Fruit fly (Drosophila melanogaster): Measurements from ENCODE around the gene ifc.

Gene ifc

DNA sequence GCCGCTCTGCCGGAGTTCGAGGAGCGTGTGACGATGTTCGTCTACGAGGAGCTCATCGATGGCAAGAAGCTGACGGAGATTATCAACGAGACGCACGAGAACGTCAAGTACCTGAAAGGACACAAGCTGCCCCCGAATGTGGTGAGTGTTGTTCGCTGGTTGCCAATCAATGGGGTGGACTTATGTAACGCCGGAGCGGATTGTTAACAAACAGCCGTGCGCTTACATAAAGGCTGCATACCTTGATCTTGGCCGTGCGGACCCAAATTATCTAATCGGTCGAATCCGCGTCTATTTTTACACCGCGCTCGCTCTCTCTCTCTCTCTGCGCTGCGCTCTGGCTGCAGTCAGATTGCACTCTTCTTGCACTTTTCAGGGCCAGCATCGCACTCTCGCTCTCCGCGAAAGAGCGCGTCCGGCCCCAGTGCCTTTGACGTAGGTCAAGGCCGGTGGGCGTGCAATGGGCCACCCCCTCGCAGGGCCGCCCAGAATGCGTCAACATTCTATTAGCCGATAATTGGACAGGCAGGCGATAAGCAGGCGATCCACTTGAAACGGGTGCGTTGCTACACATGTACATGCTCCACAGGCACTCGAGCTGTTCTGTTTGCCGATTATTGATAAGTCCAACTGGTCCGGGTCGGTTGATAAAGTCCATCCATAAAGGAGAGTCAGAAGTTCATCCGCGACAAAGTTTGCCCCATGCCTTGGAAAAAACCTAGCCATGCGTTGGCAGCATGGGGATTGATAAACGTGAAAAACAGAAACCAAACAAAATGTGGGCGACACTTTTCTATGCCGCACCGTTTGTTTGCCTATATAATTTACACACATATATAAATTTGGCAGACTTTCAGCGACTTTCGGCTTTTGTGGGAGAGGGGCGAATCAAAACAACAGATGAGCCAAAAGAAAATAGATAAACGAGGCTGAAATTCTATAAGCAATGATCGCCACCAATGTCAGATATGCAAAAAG is 41.6 kb upstream of the ifc start (continued):
- TF ChIP-seq CG2712 (tag; optimal IDR thresholded peaks at IDR 0.05) (no peak), cad (GFP tag; optimal IDR thresholded peaks at IDR 0.05) (peak; percentile 32), bbx (GFP tag; IDR thresholded peaks at IDR 0.05; ENCODE audit: partially characterized antibody) (peak; percentile 21; the same call in 1 of the 2 replicates), CG9437 (GFP tag; optimal IDR thresholded peaks at IDR 0.05) (no peak), NC2α (GFP tag; optimal IDR thresholded peaks at IDR 0.05) (peak; percentile 50), E2f1 (GFP tag; IDR thresholded peaks at IDR 0.05) (no peak), Blimp-1 (GFP tag; optimal IDR thresholded peaks at IDR 0.05) (no peak), CG17328 (GFP tag; IDR thresholded peaks at IDR 0.05) (no peak), Atf6 (GFP tag; IDR thresholded peaks at IDR 0.05) (peak; percentile 45; the same call in 1 of the 2 replicates), Dip3 (GFP tag; optimal IDR thresholded peaks at IDR 0.05) (no peak), bowl (GFP tag; IDR thresholded peaks at IDR 0.05) (peak; percentile 43; the same call in 1 of the 2 replicates), CG14014 (GFP tag; IDR thresholded peaks at IDR 0.05) (0 out of 2 replicates have a peak, but pooled peaks have one; percentile 5), ham (GFP tag; IDR thresholded peaks at IDR 0.05) (no peak), CG11247 (GFP tag; IDR thresholded peaks at IDR 0.05) (no peak), esg (GFP tag; conservative IDR thresholded peaks at IDR 0.05) (no peak), fd3F (GFP tag; optimal IDR thresholded peaks at IDR 0.05) (no peak), Hsf (GFP tag; optimal IDR thresholded peaks at IDR 0.05) (no peak), CG12659 (GFP tag; optimal IDR thresholded peaks at IDR 0.05) (no peak), D19B (GFP tag; optimal IDR thresholded peaks at IDR 0.05) (no peak), CG6254 (GFP tag; optimal IDR thresholded peaks at IDR 0.05) (no peak), gfzf (GFP tag; optimal IDR thresholded peaks at IDR 0.05) (no peak), CG6654 (GFP tag; optimal IDR thresholded peaks at IDR 0.05) (no peak), Vsx1 (GFP tag; optimal IDR thresholded peaks at IDR 0.05) (peak; percentile 95), CG7963 (GFP tag; IDR thresholded peaks at IDR 0.05; ENCODE audit: partially characterized antibody) (no peak), kay (GFP tag; optimal IDR thresholded peaks at IDR 0.05) (peak; percentile 45), Hey (tag; optimal IDR thresholded peaks at IDR 0.05) (peak; percentile 43), CG9797 (GFP tag; optimal IDR thresholded peaks at IDR 0.05) (no peak), fd64A (GFP tag; optimal IDR thresholded peaks at IDR 0.05) (peak; percentile 21), H2.0 (GFP tag; IDR thresholded peaks at IDR 0.05) (peak; percentile 45), CG11723 (GFP tag; optimal IDR thresholded peaks at IDR 0.05) (no peak), jumu (GFP tag; optimal IDR thresholded peaks at IDR 0.05) (peak; percentile 23), CG8924 (tag; optimal IDR thresholded peaks at IDR 0.05) (no peak), CG16813 (GFP tag; IDR thresholded peaks at IDR 0.05; ENCODE audit: partially characterized antibody) (peak; percentile 46; the same call in 1 of the 3 replicates), CG10274 (GFP tag; optimal IDR thresholded peaks at IDR 0.05) (no peak), CG13894 (tag; optimal IDR thresholded peaks at IDR 0.05) (no peak), cwo (GFP tag; optimal IDR thresholded peaks at IDR 0.05) (peak; percentile 95), slou (GFP tag; optimal IDR thresholded peaks at IDR 0.05) (no peak), Sry-β (GFP tag; optimal IDR thresholded peaks at IDR 0.05) (no peak), odd (GFP tag; optimal IDR thresholded peaks at IDR 0.05) (no peak), zen2 (GFP tag; IDR thresholded peaks at IDR 0.05; ENCODE audit: partially characterized antibody) (peak; percentile 53; the same call in 2 of the 3 replicates), bigmax (GFP tag; optimal IDR thresholded peaks at IDR 0.05) (no peak), dpn (GFP tag; optimal IDR thresholded peaks at IDR 0.05) (no peak), PHDP (tag; optimal IDR thresholded peaks at IDR 0.05) (no peak), CG12155 (GFP tag; optimal IDR thresholded peaks at IDR 0.05) (no peak), Dp (GFP tag; optimal IDR thresholded peaks at IDR 0.05) (no peak), prd (optimal IDR thresholded peaks at IDR 0.05) (no peak), prd (GFP tag; IDR thresholded peaks at IDR 0.05) (no peak), CG4854 (GFP tag; optimal IDR thresholded peaks at IDR 0.05) (no peak)

All from whole organism, embryonic.